Worm (Caenorhabditis elegans): ENCODE results near the gene F35E8.9.

The F35E8.9 gene

DNA sequence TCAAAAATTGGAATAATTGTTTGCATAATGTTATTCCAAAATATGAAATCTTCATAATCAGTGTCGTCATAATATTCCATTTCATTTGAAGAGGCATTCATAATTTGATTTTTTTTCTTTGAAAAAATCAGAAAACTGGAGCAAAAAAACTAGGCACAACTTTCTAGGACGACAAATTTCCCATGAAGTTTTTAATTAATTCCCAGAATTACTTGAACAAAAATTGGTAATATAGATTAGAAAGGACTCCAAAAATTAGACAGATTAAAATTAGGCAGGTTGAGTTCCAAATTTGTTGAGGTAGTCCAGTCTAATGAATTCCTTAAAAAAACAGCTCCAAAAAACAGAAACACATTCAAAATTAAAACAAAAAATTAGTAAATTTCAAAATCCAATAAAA lies 37.6 kb upstream of the F35E8.9 start, which contains the start of gene srw-57:
Gene srw-57 (minus strand): TSS at position 101 of the 400 bp plus-strand sequence.
- TF ChIP-seq tlp-1 (tag; optimal IDR thresholded peaks at IDR 0.05), result no peak
- no peak for TF ChIP-seq rnt-1 (tag; optimal IDR thresholded peaks at IDR 0.05)
- TF ChIP-seq lsy-2 (tag; optimal IDR thresholded peaks at IDR 0.05), result no peak
- no peak for TF ChIP-seq elt-2 (tag; optimal IDR thresholded peaks at IDR 0.05)
- TF ChIP-seq nhr-28 (tag; optimal IDR thresholded peaks at IDR 0.05), result no peak
- TF ChIP-seq Y116A8C.19 (tag; optimal IDR thresholded peaks at IDR 0.05; ENCODE audit: borderline replicate concordance), result no peak
- TF ChIP-seq snu-23 (GFP tag; optimal IDR thresholded peaks at IDR 0.05), result no peak

DNA sequence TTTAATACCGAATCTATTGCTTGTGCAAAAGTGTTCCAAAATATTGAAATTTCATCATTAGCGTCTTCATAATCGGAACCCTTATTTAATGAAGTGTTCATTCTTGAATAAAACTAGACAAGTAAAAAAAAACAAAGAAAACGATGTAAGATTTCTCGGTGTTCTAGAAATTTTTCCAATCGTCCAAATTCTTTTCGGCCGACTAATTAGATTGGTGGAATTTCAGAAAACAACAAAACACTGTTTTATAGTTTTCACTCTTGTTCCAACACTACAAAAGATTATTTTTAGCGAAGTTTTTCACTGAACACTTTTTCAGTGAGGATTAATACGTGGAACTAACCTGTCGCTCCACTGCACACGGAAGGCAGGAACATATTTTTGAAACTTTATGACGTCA lies 35.4 kb upstream of the F35E8.9 start, which contains the start of gene srw-56:
Gene srw-56 (minus strand): TSS at position 101 of the 400 bp plus-strand sequence.
- TF ChIP-seq unc-98 (GFP tag; IDR thresholded peaks at IDR 0.05) (no peak), mab-9 (GFP tag; IDR thresholded peaks at IDR 0.05) (no peak), blmp-1 (tag; optimal IDR thresholded peaks at IDR 0.05) (no peak), alr-1 (tag; optimal IDR thresholded peaks at IDR 0.05; ENCODE audit: borderline replicate concordance) (no peak), efl-1 (optimal IDR thresholded peaks at IDR 0.05) (no peak), efl-1 (GFP tag; optimal IDR thresholded peaks at IDR 0.05 in 1 of 2) (peak in 1 of 2 experiments; percentile 61)

DNA sequence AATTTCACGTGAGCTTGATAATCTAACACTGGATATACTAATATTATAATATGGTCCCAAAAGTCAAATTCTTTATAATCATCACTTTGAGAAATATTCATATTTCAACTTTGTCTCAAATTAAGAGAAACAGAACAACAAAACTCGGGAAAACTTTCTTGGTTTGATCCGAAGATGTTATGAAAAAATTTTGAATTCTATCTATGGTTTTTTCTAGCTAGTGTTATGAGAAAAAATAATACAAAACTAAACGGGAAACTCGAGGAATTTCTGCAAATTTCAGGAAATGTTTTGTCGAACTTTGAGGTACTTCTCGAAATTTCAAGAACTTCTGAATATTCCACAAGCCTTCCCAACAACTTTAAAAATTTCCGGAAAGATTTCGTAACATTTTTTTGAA lies 33.5 kb upstream of the F35E8.9 start, which contains the start of gene srw-59:
Gene srw-59 (minus strand): TSS at position 101 of the 400 bp plus-strand sequence.
- TF ChIP-seq egl-27 (tag; optimal IDR thresholded peaks at IDR 0.05), result no peak
- TF ChIP-seq elt-3 (tag; optimal IDR thresholded peaks at IDR 0.05), result no peak
- no peak for TF ChIP-seq nhr-28 (tag; optimal IDR thresholded peaks at IDR 0.05)
- TF ChIP-seq nhr-19 (GFP tag; conservative IDR thresholded peaks at IDR 0.05), result no peak
- TF ChIP-seq mdl-1 (tag; optimal IDR thresholded peaks at IDR 0.05), result no peak
- no peak for TF ChIP-seq jun-1 (tag; optimal IDR thresholded peaks at IDR 0.05)
- no peak for TF ChIP-seq grh-1 (GFP tag; IDR thresholded peaks at IDR 0.05)
- TF ChIP-seq aly-2 (tag; optimal IDR thresholded peaks at IDR 0.05), result no peak

DNA sequence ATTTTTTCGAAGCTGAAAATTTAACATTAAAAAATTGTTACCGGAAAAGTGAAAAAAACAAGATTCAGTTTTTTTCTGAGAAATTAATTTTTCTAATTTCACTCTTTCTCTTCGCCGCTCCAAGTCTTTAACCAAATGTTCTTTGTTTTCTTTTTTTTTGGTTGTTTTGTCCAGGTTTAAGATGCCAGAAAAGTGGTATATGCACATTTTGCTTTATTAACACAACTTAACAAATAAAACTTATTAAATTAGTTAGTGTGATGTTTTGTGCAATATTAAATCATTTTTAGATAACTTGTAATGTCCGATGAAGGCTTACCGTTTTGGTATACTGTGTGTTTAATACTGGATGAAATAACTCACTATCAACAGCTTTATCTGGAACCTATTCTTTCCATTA lies 25.8 kb upstream of the F35E8.9 start, which contains the start of gene srw-53:
Gene srw-53 (plus strand): TSS at position 301 of the 400 bp plus-strand sequence.
- no peak for TF ChIP-seq egl-13 (tag; optimal IDR thresholded peaks at IDR 0.05)
- TF ChIP-seq lin-35 (GFP tag; optimal IDR thresholded peaks at IDR 0.05), result no peak
- no peak for TF ChIP-seq swsn-7 (tag; optimal IDR thresholded peaks at IDR 0.05)
- no peak for TF ChIP-seq skn-1 (tag; optimal IDR thresholded peaks at IDR 0.05)
- no peak for TF ChIP-seq nhr-28 (tag; optimal IDR thresholded peaks at IDR 0.05)
- TF ChIP-seq ces-1 (GFP tag; optimal IDR thresholded peaks at IDR 0.05), result no peak
- TF ChIP-seq snu-23 (GFP tag; optimal IDR thresholded peaks at IDR 0.05), result no peak
- TF ChIP-seq nhr-71 (tag; optimal IDR thresholded peaks at IDR 0.05), result no peak
- no peak for TF ChIP-seq Y116A8C.19 (tag; optimal IDR thresholded peaks at IDR 0.05; ENCODE audit: borderline replicate concordance)
- no peak for TF ChIP-seq blmp-1 (tag; optimal IDR thresholded peaks at IDR 0.05)
- no peak for TF ChIP-seq nhr-11 (tag; optimal IDR thresholded peaks at IDR 0.05)
- no peak for TF ChIP-seq nhr-12 (tag; optimal IDR thresholded peaks at IDR 0.05)
- no peak for TF ChIP-seq isw-1 (GFP tag; IDR thresholded peaks at IDR 0.05)
- no peak for TF ChIP-seq efl-1 (optimal IDR thresholded peaks at IDR 0.05)
- no peak for TF ChIP-seq efl-1 (GFP tag; optimal IDR thresholded peaks at IDR 0.05 in 1 of 2)
- no peak for TF ChIP-seq tlp-1 (tag; optimal IDR thresholded peaks at IDR 0.05)

DNA sequence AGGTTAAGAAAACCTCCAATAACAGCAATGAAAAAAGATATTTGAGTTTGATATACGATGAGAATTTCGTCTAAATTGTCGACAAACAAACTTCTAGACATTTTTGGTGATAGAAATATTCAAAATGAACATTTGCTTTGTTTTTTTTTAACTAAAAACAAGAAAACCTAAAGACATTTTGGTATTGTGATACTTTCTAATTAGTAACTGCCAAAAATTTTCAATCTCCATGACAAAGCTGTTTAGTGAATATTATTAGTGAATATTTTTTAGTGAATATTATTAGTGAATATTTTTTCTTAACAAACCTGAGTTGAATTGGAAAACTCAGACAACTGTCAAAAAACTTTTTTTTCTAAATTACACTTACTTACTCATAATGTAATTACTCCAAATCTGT lies 22.9 kb upstream of the F35E8.9 start, which contains the start of gene srw-55:
Gene srw-55 (minus strand): TSS at position 101 of the 400 bp plus-strand sequence.
- no peak for TF ChIP-seq ets-5 (GFP tag; IDR thresholded peaks at IDR 0.05)
- no peak for TF ChIP-seq isw-1 (GFP tag; IDR thresholded peaks at IDR 0.05)
- TF ChIP-seq ceh-8 (GFP tag; optimal IDR thresholded peaks at IDR 0.05), result no peak
- TF ChIP-seq C16A3.4 (tag; optimal IDR thresholded peaks at IDR 0.05), result no peak
- TF ChIP-seq efl-3 (GFP tag; optimal IDR thresholded peaks at IDR 0.05), result no peak
- TF ChIP-seq sup-37 (GFP tag; optimal IDR thresholded peaks at IDR 0.05), result no peak
- TF ChIP-seq elt-2 (tag; optimal IDR thresholded peaks at IDR 0.05), result no peak
- TF ChIP-seq egl-13 (tag; optimal IDR thresholded peaks at IDR 0.05), result no peak
- no peak for TF ChIP-seq lsy-2 (tag; optimal IDR thresholded peaks at IDR 0.05)
- no peak for TF ChIP-seq nhr-28 (tag; optimal IDR thresholded peaks at IDR 0.05)
- TF ChIP-seq Y116A8C.19 (tag; optimal IDR thresholded peaks at IDR 0.05; ENCODE audit: borderline replicate concordance), result no peak
- no peak for TF ChIP-seq tbx-2 (tag; optimal IDR thresholded peaks at IDR 0.05)
- TF ChIP-seq ztf-11 (tag; optimal IDR thresholded peaks at IDR 0.05), result no peak
- no peak for TF ChIP-seq zag-1 (tag; optimal IDR thresholded peaks at IDR 0.05)
- no peak for TF ChIP-seq unc-30 (tag; optimal IDR thresholded peaks at IDR 0.05)
- TF ChIP-seq nhr-77 (tag; optimal IDR thresholded peaks at IDR 0.05), result no peak
- TF ChIP-seq mep-1 (tag; optimal IDR thresholded peaks at IDR 0.05), result no peak
- no peak for TF ChIP-seq nhr-71 (tag; optimal IDR thresholded peaks at IDR 0.05)
